Fruit fly (Drosophila melanogaster): ENCODE data around the gene PolrMT.

Gene PolrMT

DNA sequence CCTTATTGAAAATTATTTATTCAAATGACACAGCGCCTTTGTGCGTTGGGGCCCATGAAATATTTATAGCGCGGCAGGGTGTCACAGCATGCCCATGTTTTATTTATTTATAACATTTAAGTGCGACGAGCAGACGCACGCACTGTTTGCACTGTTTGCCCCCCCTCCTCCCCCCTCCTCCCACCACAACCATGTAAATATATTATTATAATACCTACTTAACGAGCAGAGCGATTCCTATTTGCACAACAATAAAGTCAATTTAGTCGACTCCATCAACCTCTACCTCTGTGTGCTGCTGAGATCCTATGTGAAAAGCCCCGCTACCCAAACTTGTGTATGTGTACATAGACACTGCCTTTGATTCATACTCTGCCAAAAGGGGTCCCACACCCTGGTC lies 13.4 kb downstream of the PolrMT start (continued):
- TF ChIP-seq CG10274 (GFP tag; optimal IDR thresholded peaks at IDR 0.05) (no peak), da (GFP tag; optimal IDR thresholded peaks at IDR 0.05) (no peak), Adf1 (GFP tag; IDR thresholded peaks at IDR 0.05) (no peak), sima (GFP tag; optimal IDR thresholded peaks at IDR 0.05) (no peak), CG2199 (GFP tag; IDR thresholded peaks at IDR 0.05) (no peak), abd-A (tag; optimal IDR thresholded peaks at IDR 0.05) (no peak), sna (GFP tag; IDR thresholded peaks at IDR 0.05; ENCODE audit: partially characterized antibody) (no peak), usp (GFP tag; optimal IDR thresholded peaks at IDR 0.05) (no peak), HLH4C (GFP tag; IDR thresholded peaks at IDR 0.05; ENCODE audit: partially characterized antibody) (no peak), unpg (GFP tag; optimal IDR thresholded peaks at IDR 0.05) (peak; percentile 42), CG11560 (tag; IDR thresholded peaks at IDR 0.05) (no peak), Asciz (GFP tag; optimal IDR thresholded peaks at IDR 0.05) (peak; percentile 53), ewg (GFP tag; optimal IDR thresholded peaks at IDR 0.05) (peak; percentile 39), luna (GFP tag; optimal IDR thresholded peaks at IDR 0.05) (no peak), Neu2 (GFP tag; optimal IDR thresholded peaks at IDR 0.05; ENCODE audit: borderline replicate concordance) (no peak), B-H1 (GFP tag; IDR thresholded peaks at IDR 0.05) (no peak), CG7357 (GFP tag; IDR thresholded peaks at IDR 0.05) (no peak), Lpt (GFP tag; optimal IDR thresholded peaks at IDR 0.05) (no peak), Optix (GFP tag; IDR thresholded peaks at IDR 0.05) (0 out of 3 replicates have a peak, but pooled peaks have one; percentile 6), CG10321 (GFP tag; IDR thresholded peaks at IDR 0.05) (no peak), CG6683 (GFP tag; optimal IDR thresholded peaks at IDR 0.05) (peak; percentile 25), toy (GFP tag; IDR thresholded peaks at IDR 0.05) (no peak), CG7987 (GFP tag; optimal IDR thresholded peaks at IDR 0.05) (peak; percentile 58), MESR4 (GFP tag; optimal IDR thresholded peaks at IDR 0.05) (no peak), CG18764 (GFP tag; optimal IDR thresholded peaks at IDR 0.05) (no peak), unc-4 (GFP tag; IDR thresholded peaks at IDR 0.05; ENCODE audit: partially characterized antibody) (no peak), Poxn (GFP tag; IDR thresholded peaks at IDR 0.05) (no peak), kni (GFP tag; optimal IDR thresholded peaks at IDR 0.05) (peak; percentile 3), CG15479 (GFP tag; optimal IDR thresholded peaks at IDR 0.05) (no peak)

DNA sequence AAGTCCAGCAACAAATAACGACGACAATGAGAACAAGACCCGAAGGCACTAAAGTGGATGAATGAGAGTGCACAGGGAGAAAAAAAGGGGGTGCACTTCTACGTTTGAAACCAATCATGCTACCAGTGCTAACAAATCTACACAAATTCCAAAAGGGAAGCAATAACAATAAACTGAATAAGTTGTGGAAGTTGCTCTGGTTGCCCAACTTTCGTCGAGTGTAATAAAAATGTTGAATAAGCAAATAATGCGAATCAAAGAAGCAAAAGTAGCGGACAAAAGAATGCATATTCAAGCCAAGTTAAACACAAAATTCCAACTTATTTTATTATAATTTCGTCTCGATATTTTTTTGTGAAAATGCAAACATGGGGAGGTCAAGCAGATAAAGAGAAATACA lies 16.5 kb downstream of the PolrMT start:
- no peak for TF ChIP-seq CG7745 (tag; optimal IDR thresholded peaks at IDR 0.05)
- TF ChIP-seq Hr78 (GFP tag; optimal IDR thresholded peaks at IDR 0.05): no peak
- TF ChIP-seq Hmr (GFP tag; optimal IDR thresholded peaks at IDR 0.05): no peak
- 0 out of 2 replicates have a peak, but pooled peaks have one; percentile 13 for TF ChIP-seq CG32772 (GFP tag; IDR thresholded peaks at IDR 0.05)
- TF ChIP-seq CG3726 (GFP tag; IDR thresholded peaks at IDR 0.05): no peak
- peak; percentile 17 for TF ChIP-seq sens (GFP tag)
- no peak for TF ChIP-seq CG10267 (tag; optimal IDR thresholded peaks at IDR 0.05)
- no peak for TF ChIP-seq CG7271 (tag; optimal IDR thresholded peaks at IDR 0.05)
- TF ChIP-seq CG10979 (tag; optimal IDR thresholded peaks at IDR 0.05): no peak
- peak; percentile 70 for TF ChIP-seq Med (GFP tag)
- TF ChIP-seq Xbp1 (GFP tag; optimal IDR thresholded peaks at IDR 0.05): no peak
- no peak for TF ChIP-seq Fer1 (GFP tag; optimal IDR thresholded peaks at IDR 0.05)
- 0 out of 2 replicates have a peak, but pooled peaks have one; percentile 13 for TF ChIP-seq ap (GFP tag; IDR thresholded peaks at IDR 0.05)
- TF ChIP-seq CG10565 (GFP tag; optimal IDR thresholded peaks at IDR 0.05): no peak
- peak; percentile 28 for TF ChIP-seq CG18599 (GFP tag; optimal IDR thresholded peaks at IDR 0.05)
- no peak for TF ChIP-seq CTCF (GFP tag; optimal IDR thresholded peaks at IDR 0.05)
- peak; percentile 16 for TF ChIP-seq Sox102F (GFP tag; optimal IDR thresholded peaks at IDR 0.05)
- TF ChIP-seq Hmx (GFP tag; optimal IDR thresholded peaks at IDR 0.05): no peak
- peak; percentile 38 for TF ChIP-seq slbo (GFP tag; IDR thresholded peaks at IDR 0.05)
- no peak for TF ChIP-seq ATbp (GFP tag; optimal IDR thresholded peaks at IDR 0.05)
- TF ChIP-seq lola (GFP tag; optimal IDR thresholded peaks at IDR 0.05): no peak
- TF ChIP-seq corto (GFP tag; optimal IDR thresholded peaks at IDR 0.05): no peak
- TF ChIP-seq seq (GFP tag; IDR thresholded peaks at IDR 0.05): no peak
- no peak for TF ChIP-seq CG6683 (GFP tag; optimal IDR thresholded peaks at IDR 0.05)
